Fruit fly (Drosophila melanogaster) whole organism, embryonic: ENCODE data around the gene RpL13.

ENCODE experiments used
- Ada2b ChIP-seq: fragments of 200-800 bp; sonication (Bioruptor generic); IDR thresholded peaks from 2 replicates; pipeline ENCODE4 v1.3.6; 2022; ENCODE audit warnings: missing biosample characterization, missing genetic modification characterization
- Bteb2 ChIP-seq: fragments of 200-800 bp; sonication (Bioruptor generic); optimal IDR thresholded peaks from 2 replicates; lab custom pipeline; 2016; ENCODE audit warnings: missing biosample characterization, missing genetic modification characterization
- CG12155 ChIP-seq: fragments of 200-800 bp; sonication (Bioruptor generic); optimal IDR thresholded peaks from 3 replicates; lab custom pipeline; 2016; ENCODE audit warnings: missing biosample characterization, missing genetic modification characterization
- CG12236 ChIP-seq: fragments of 200-800 bp; sonication (Bioruptor generic); optimal IDR thresholded peaks from 2 replicates; lab custom pipeline; 2016; ENCODE audit warnings: missing biosample characterization, missing genetic modification characterization
- CG15514 ChIP-seq: fragments of 200-800 bp; sonication (Bioruptor generic); optimal IDR thresholded peaks from 3 replicates; lab custom pipeline; 2017; ENCODE audit warnings: missing biosample characterization, missing genetic modification characterization, mild to moderate bottlenecking, moderate library complexity, missing genetic modification reagents
- CG17186 ChIP-seq: fragments of 200-800 bp; sonication (Bioruptor generic); optimal IDR thresholded peaks from 3 replicates; lab custom pipeline; 2017; ENCODE audit warnings: missing biosample characterization, missing genetic modification reagents, missing genetic modification characterization
- CG18011 ChIP-seq: fragments of 200-800 bp; sonication (Bioruptor generic); optimal IDR thresholded peaks from 2 replicates; lab custom pipeline; 2017; ENCODE audit warnings: missing biosample characterization, missing genetic modification characterization, mild to moderate bottlenecking, moderate library complexity, missing genotype
- CG3847 ChIP-seq: fragments of 200-800 bp; sonication (Bioruptor generic); IDR thresholded peaks from 2 replicates; pipeline ENCODE4 v1.3.6; 2022; ENCODE audit warnings: missing biosample characterization, missing genetic modification characterization
- CG9817 ChIP-seq: fragments of 200-800 bp; sonication (Bioruptor generic); optimal IDR thresholded peaks from 2 replicates; lab custom pipeline; 2018; ENCODE audit warnings: missing biosample characterization, mild to moderate bottlenecking, missing genetic modification characterization, moderate library complexity
- Camta ChIP-seq: fragments of 200-800 bp; sonication (Bioruptor generic); optimal IDR thresholded peaks from 2 replicates; lab custom pipeline; 2016; ENCODE audit warnings: missing biosample characterization, missing genetic modification characterization
- Dad ChIP-seq: fragments of 200-800 bp; sonication (Bioruptor generic); optimal IDR thresholded peaks from 3 replicates; lab custom pipeline; 2016; ENCODE audit warnings: missing biosample characterization, missing genetic modification characterization
- Dek ChIP-seq: fragments of 200-800 bp; sonication (Bioruptor generic); optimal IDR thresholded peaks from 3 replicates; lab custom pipeline; 2019; ENCODE audit warnings: missing biosample characterization, mild to moderate bottlenecking, missing genetic modification characterization, moderate library complexity
- Doc3 ChIP-seq: fragments of 200-800 bp; sonication (Bioruptor generic); IDR thresholded peaks from 3 replicates; pipeline ENCODE4 v1.3.6; 2022; ENCODE audit warnings: missing biosample characterization, missing genetic modification characterization; ENCODE audit not compliant: partially characterized antibody
- ERR ChIP-seq: fragments of 200-800 bp; sonication (Bioruptor generic); optimal IDR thresholded peaks from 2 replicates; lab custom pipeline; 2016; ENCODE audit warnings: missing biosample characterization, missing genetic modification characterization
- Ets65A ChIP-seq: fragments of 200-800 bp; sonication (Bioruptor generic); peaks from one replicate; lab custom pipeline; 2016; ENCODE audit warnings: missing biosample characterization, missing genetic modification characterization
- HLH4C ChIP-seq: fragments of 200-800 bp; sonication (Bioruptor generic); IDR thresholded peaks from 3 replicates; pipeline ENCODE4 v1.3.6; 2022; ENCODE audit warnings: missing biosample characterization, missing genetic modification characterization; ENCODE audit not compliant: partially characterized antibody
- HmgD ChIP-seq: fragments of 200-800 bp; sonication (Bioruptor generic); optimal IDR thresholded peaks from 3 replicates; lab custom pipeline; 2016; ENCODE audit warnings: missing biosample characterization, missing genetic modification characterization
- Hr39 ChIP-seq: fragments of >200 bp; optimal IDR thresholded peaks from 2 replicates; lab custom pipeline; 2017
- Hr51 ChIP-seq, 2 experiments: fragments of 200-800 bp; sonication (Bioruptor generic); optimal IDR thresholded peaks; 2 replicates in 1 of 2; 3 replicates in 1 of 2; lab custom pipeline; 2016 to 2018; ENCODE audit warnings: missing biosample characterization in 2 of 2, missing genetic modification characterization in 2 of 2, mild to moderate bottlenecking in 1 of 2, moderate library complexity in 1 of 2
- Mrtf ChIP-seq: fragments of 200-800 bp; sonication (Bioruptor generic); IDR thresholded peaks from 3 replicates; pipeline ENCODE4 v1.3.6; 2022; ENCODE audit warnings: missing biosample characterization, missing genetic modification characterization
- Myb ChIP-seq: fragments of 200-800 bp; sonication (Bioruptor generic); optimal IDR thresholded peaks from 2 replicates; lab custom pipeline; 2016; ENCODE audit warnings: missing biosample characterization, missing genetic modification characterization
- Neu2 ChIP-seq: fragments of 200-800 bp; sonication (Bioruptor generic); optimal IDR thresholded peaks from 3 replicates; lab custom pipeline; 2016; ENCODE audit warnings: missing biosample characterization, missing genetic modification characterization, borderline replicate concordance
- Nf-YC ChIP-seq: fragments of 200-800 bp; optimal IDR thresholded peaks from 3 replicates; lab custom pipeline; 2019; ENCODE audit warnings: missing biosample characterization, mild to moderate bottlenecking, missing genetic modification characterization, moderate library complexity
- Poxn ChIP-seq: fragments of 200-800 bp; sonication (Bioruptor generic); IDR thresholded peaks from 2 replicates; pipeline ENCODE4 v1.3.6; 2022; ENCODE audit warnings: missing biosample characterization, missing genetic modification characterization
- Stat92E ChIP-seq, 3 experiments: fragments of >200 bp in 2 of 3; fragments of 200-800 bp in 1 of 3; sonication (Bioruptor generic) in 1 of 3; optimal IDR thresholded peaks; 2 replicates each; lab custom pipeline; 2017 to 2019; ENCODE audit warnings: missing biosample characterization in 3 of 3, missing genetic modification characterization in 3 of 3, mild to moderate bottlenecking in 1 of 3, moderate library complexity in 1 of 3
- Taf1 ChIP-seq: fragments of 200-800 bp; sonication (Bioruptor generic); IDR thresholded peaks from 2 replicates; pipeline ENCODE4 v1.3.6; 2022; ENCODE audit warnings: missing biosample characterization, missing genetic modification characterization
- abd-A ChIP-seq: fragments of 200-800 bp; sonication (Bioruptor generic); optimal IDR thresholded peaks from 3 replicates; lab custom pipeline; 2019; ENCODE audit warnings: missing biosample characterization, mild to moderate bottlenecking, missing genetic modification characterization, moderate library complexity
- ase ChIP-seq: fragments of 200-800 bp; sonication (Bioruptor generic); IDR thresholded peaks from 3 replicates; pipeline ENCODE4 v1.3.6; 2022; ENCODE audit warnings: missing biosample characterization, missing genetic modification characterization
- bcd ChIP-seq: fragments of 200-800 bp; sonication (Bioruptor generic); optimal IDR thresholded peaks from 2 replicates; lab custom pipeline; 2017; ENCODE audit warnings: missing biosample characterization, mild to moderate bottlenecking, missing genetic modification characterization
- bigmax ChIP-seq: fragments of 200-800 bp; sonication (Bioruptor generic); optimal IDR thresholded peaks from 2 replicates; lab custom pipeline; 2018; ENCODE audit warnings: missing biosample characterization, mild to moderate bottlenecking, missing genetic modification characterization
- bowl ChIP-seq: fragments of 200-800 bp; sonication (Bioruptor generic); IDR thresholded peaks from 2 replicates; pipeline ENCODE4 v1.3.6; 2022; ENCODE audit warnings: missing biosample characterization, missing genetic modification characterization
- btn ChIP-seq: fragments of 200-800 bp; sonication (Bioruptor generic); optimal IDR thresholded peaks from 2 replicates; lab custom pipeline; 2016; ENCODE audit warnings: missing biosample characterization, missing genetic modification characterization
- crp ChIP-seq, 2 experiments: fragments of 200-800 bp; sonication (Bioruptor generic); optimal IDR thresholded peaks; 2 replicates in 1 of 2; 3 replicates in 1 of 2; lab custom pipeline; 2017; ENCODE audit warnings: missing biosample characterization in 2 of 2, missing genetic modification characterization in 2 of 2, mild to moderate bottlenecking in 1 of 2, moderate library complexity in 1 of 2
- dimm ChIP-seq: fragments of 200-800 bp; sonication (Bioruptor generic); IDR thresholded peaks from 2 replicates; pipeline ENCODE4 v1.3.6; 2022; ENCODE audit warnings: missing biosample characterization, missing genetic modification characterization
- dpn ChIP-seq, 2 experiments: fragments of 200-800 bp; sonication (Bioruptor generic); optimal IDR thresholded peaks; 3 replicates each; lab custom pipeline; 2016; ENCODE audit warnings: missing biosample characterization in 2 of 2, missing genetic modification characterization in 2 of 2
- en ChIP-seq: fragments of 200-800 bp; sonication (Bioruptor generic); optimal IDR thresholded peaks from 2 replicates; lab custom pipeline; 2016; ENCODE audit warnings: missing biosample characterization, missing genetic modification characterization
- fd64A ChIP-seq: fragments of 200-800 bp; sonication (Bioruptor generic); optimal IDR thresholded peaks from 3 replicates; lab custom pipeline; 2018; ENCODE audit warnings: missing biosample characterization, mild to moderate bottlenecking, missing genetic modification characterization
- gfzf ChIP-seq: fragments of 200-800 bp; sonication (Bioruptor generic); optimal IDR thresholded peaks from 2 replicates; lab custom pipeline; 2016; ENCODE audit warnings: missing biosample characterization, mild to moderate bottlenecking, missing genetic modification characterization, moderate library complexity
- h ChIP-seq: fragments of >200 bp; optimal IDR thresholded peaks from 2 replicates; lab custom pipeline; 2017
- lab ChIP-seq: fragments of 200-800 bp; sonication (Bioruptor generic); optimal IDR thresholded peaks from 3 replicates; lab custom pipeline; 2017; ENCODE audit warnings: missing biosample characterization, missing genetic modification characterization, mild to moderate bottlenecking, moderate library complexity, missing genetic modification reagents
- nau ChIP-seq: fragments of 200-800 bp; sonication (Bioruptor generic); optimal IDR thresholded peaks from 3 replicates; lab custom pipeline; 2017; ENCODE audit warnings: missing biosample characterization, mild to moderate bottlenecking, missing genetic modification characterization, missing genetic modification reagents
- oc ChIP-seq: fragments of 200-800 bp; sonication (Bioruptor generic); optimal IDR thresholded peaks from 2 replicates; lab custom pipeline; 2018; ENCODE audit warnings: missing biosample characterization, mild to moderate bottlenecking, missing genetic modification characterization, moderate library complexity
- onecut ChIP-seq: fragments of 200-800 bp; sonication (Bioruptor generic); IDR thresholded peaks from 2 replicates; pipeline ENCODE4 v1.3.6; 2022; ENCODE audit warnings: missing biosample characterization, missing genetic modification characterization
- p53 ChIP-seq: fragments of 200-800 bp; sonication (Bioruptor generic); optimal IDR thresholded peaks from 2 replicates; lab custom pipeline; 2016; ENCODE audit warnings: missing biosample characterization, missing genetic modification characterization
- phol ChIP-seq: fragments of 200-800 bp; sonication (Bioruptor generic); optimal IDR thresholded peaks from 3 replicates; lab custom pipeline; 2018; ENCODE audit warnings: missing biosample characterization, mild to moderate bottlenecking, missing genetic modification characterization, moderate library complexity
- pum ChIP-seq: fragments of 200-800 bp; sonication (Bioruptor generic); optimal IDR thresholded peaks from 2 replicates; lab custom pipeline; 2016; ENCODE audit warnings: missing biosample characterization, missing genetic modification characterization
- ranshi ChIP-seq: fragments of 200-800 bp; sonication (Bioruptor generic); IDR thresholded peaks from 2 replicates; pipeline ENCODE4 v1.3.6; 2022; ENCODE audit warnings: missing biosample characterization, missing genetic modification characterization
- seq ChIP-seq: fragments of 200-800 bp; sonication (Bioruptor generic); IDR thresholded peaks from 2 replicates; pipeline ENCODE4 v1.3.6; 2022; ENCODE audit warnings: missing biosample characterization, missing genetic modification characterization
- so ChIP-seq: fragments of 200-800 bp; sonication (Bioruptor generic); IDR thresholded peaks from 3 replicates; pipeline ENCODE4 v1.3.6; 2022; ENCODE audit warnings: missing biosample characterization, missing genetic modification characterization
- tio ChIP-seq: fragments of 200-800 bp; sonication (Bioruptor generic); optimal IDR thresholded peaks from 2 replicates; lab custom pipeline; 2017; ENCODE audit warnings: missing biosample characterization, missing genetic modification characterization, inconsistent platforms
- toy ChIP-seq: fragments of 200-800 bp; sonication (Bioruptor generic); IDR thresholded peaks from 2 replicates; pipeline ENCODE4 v1.3.6; 2022; ENCODE audit warnings: missing biosample characterization, missing genetic modification characterization

RpL13 gene

dm6 chr2L:10003593-10003992 lies 36.5 kb downstream of the RpL13 start, which contains the start of gene Ndf (continued):
- peak in 1 of 2 experiments; percentile 16 for TF ChIP-seq crp (GFP tag; optimal IDR thresholded peaks at IDR 0.05; lab: Kevin White, UChicago)
- 0 out of 3 replicates have a peak, but pooled peaks have one; percentile 40 for TF ChIP-seq ase (GFP tag; lab: Robert Waterston, UW)
- no peak for TF ChIP-seq Hr39 (lab: Kevin White, UChicago)
- peak; percentile 53 for TF ChIP-seq Dek (tag; lab: Kevin White, UChicago)
- peak; percentile 91 for TF ChIP-seq CG15514 (GFP tag; lab: Kevin White, UChicago)
- TF ChIP-seq seq (GFP tag; lab: Robert Waterston, UW): no peak
- no peak for TF ChIP-seq CG12236
- peak; percentile 70 for TF ChIP-seq CG9817 (tag; lab: Kevin White, UChicago)
- TF ChIP-seq HmgD (GFP tag; lab: Kevin White, UChicago): peak; percentile 8
- peak; percentile 93 for TF ChIP-seq CG3847 (GFP tag; lab: Robert Waterston, UW)
- TF ChIP-seq bowl: no peak
- no peak for TF ChIP-seq tio
- TF ChIP-seq Ets65A (GFP tag; lab: Kevin White, UChicago): peak; percentile 92
- peak; percentile 43 to 62 for TF ChIP-seq Hr51 (GFP tag; optimal IDR thresholded peaks at IDR 0.05; lab: Kevin White, UChicago)
- no peak for TF ChIP-seq gfzf (GFP tag; lab: Kevin White, UChicago)
- TF ChIP-seq onecut: peak; percentile 72
- TF ChIP-seq CG18011: no peak
- no peak for TF ChIP-seq Poxn
- TF ChIP-seq Nf-YC (tag; lab: Kevin White, UChicago): peak; percentile 57
- no peak for TF ChIP-seq nau
- peak; percentile 36 for TF ChIP-seq Myb
- peak; percentile 76 for TF ChIP-seq CG17186
- peak; percentile 29; the same call in 1 of the 2 replicates for TF ChIP-seq dimm
- TF ChIP-seq Ada2b (GFP tag; lab: Robert Waterston, UW): peak; percentile 42; the same call in 1 of the 2 replicates
- TF ChIP-seq ERR (GFP tag; lab: Kevin White, UChicago): peak; percentile 41
- peak; percentile 4 for TF ChIP-seq oc (tag; lab: Kevin White, UChicago)
- no peak for TF ChIP-seq Taf1
- no peak for TF ChIP-seq fd64A (GFP tag; lab: Kevin White, UChicago)
- peak; percentile 29 for TF ChIP-seq Bteb2 (GFP tag; lab: Kevin White, UChicago)
- TF ChIP-seq Dad (GFP tag; lab: Kevin White, UChicago): peak; percentile 76
- TF ChIP-seq pum (GFP tag; lab: Kevin White, UChicago): peak; percentile 5
- peak; percentile 57; the same call in 2 of the 3 replicates for TF ChIP-seq Doc3 (GFP tag; lab: Robert Waterston, UW)
- peak; percentile 28; the same call in 1 of the 3 replicates for TF ChIP-seq Mrtf (GFP tag; lab: Robert Waterston, UW)
- TF ChIP-seq bigmax (GFP tag; lab: Kevin White, UChicago): no peak
- peak; percentile 22; the same call in 1 of the 3 replicates for TF ChIP-seq so (GFP tag; lab: Robert Waterston, UW)
- peak; percentile 100 for TF ChIP-seq phol (tag; lab: Kevin White, UChicago)
- no peak for TF ChIP-seq abd-A (tag; lab: Kevin White, UChicago)
- TF ChIP-seq en (GFP tag; lab: Kevin White, UChicago): no peak
- TF ChIP-seq dpn (GFP tag; optimal IDR thresholded peaks at IDR 0.05; lab: Kevin White, UChicago): peak; percentile 61 to 63
- peak; percentile 47 for TF ChIP-seq Camta
- peak; percentile 66 for TF ChIP-seq CG12155
- peak; percentile 67 for TF ChIP-seq HLH4C (GFP tag; lab: Robert Waterston, UW)
- TF ChIP-seq p53 (GFP tag; lab: Kevin White, UChicago): no peak
- peak; percentile 82 for TF ChIP-seq lab
- TF ChIP-seq bcd (GFP tag; lab: Kevin White, UChicago): peak; percentile 74
- TF ChIP-seq toy (GFP tag; lab: Robert Waterston, UW): 0 out of 2 replicates have a peak, but pooled peaks have one; percentile 17
- peak; percentile 70; the same call in 1 of the 2 replicates for TF ChIP-seq ranshi
- no peak for TF ChIP-seq btn (GFP tag; lab: Kevin White, UChicago)
- TF ChIP-seq h (lab: Kevin White, UChicago): no peak
- no peak for TF ChIP-seq Neu2 (GFP tag; lab: Kevin White, UChicago)
- TF ChIP-seq Stat92E (GFP tag; optimal IDR thresholded peaks at IDR 0.05; lab: Kevin White, UChicago): no peak
